Worm (Caenorhabditis elegans) whole organism, mixed stage, embryonic: ENCODE data around the gene Y49E10.30.

Experiments
- M03D4.4 ChIP-seq: sonication (generic microtip); optimal IDR thresholded peaks from 2 replicates; lab custom pipeline; 2017; ENCODE audit warnings: mild to moderate bottlenecking, missing genetic modification characterization, missing compliant biosample characterization
- blmp-1 ChIP-seq: fragments of 150-350 bp; optimal IDR thresholded peaks from 2 replicates; lab custom pipeline; 2014; ENCODE audit warnings: missing biosample characterization, missing genetic modification characterization
- ces-1 ChIP-seq: fragments of 150-350 bp; optimal IDR thresholded peaks from 2 replicates; lab custom pipeline; 2014; ENCODE audit warnings: missing biosample characterization, missing genetic modification reagents, missing genetic modification characterization
- cnd-1 ChIP-seq: fragments of 200-800 bp; sonication (Bioruptor generic); optimal IDR thresholded peaks from 2 replicates; lab custom pipeline; 2018; ENCODE audit warnings: mild to moderate bottlenecking, missing genetic modification characterization, missing compliant biosample characterization
- drap-1 ChIP-seq: fragments of 200-800 bp; sonication (Bioruptor generic); optimal IDR thresholded peaks from 3 replicates; lab custom pipeline; 2018; ENCODE audit warnings: mild to moderate bottlenecking, missing genetic modification characterization, missing compliant biosample characterization
- elt-1 ChIP-seq: sonication (generic microtip); optimal IDR thresholded peaks from 2 replicates; lab custom pipeline; 2017; ENCODE audit warnings: missing genetic modification characterization, mild to moderate bottlenecking, missing compliant biosample characterization, antibody characterized with exemption, moderate library complexity, borderline replicate concordance; ENCODE audit not compliant: insufficient read depth
- elt-3 ChIP-seq: fragments of 150-350 bp; optimal IDR thresholded peaks from 2 replicates; lab custom pipeline; 2014; ENCODE audit warnings: missing biosample characterization, missing genetic modification characterization
- flh-1 ChIP-seq: fragments of 200-800 bp; sonication (Bioruptor generic); optimal IDR thresholded peaks from 2 replicates; lab custom pipeline; 2018; ENCODE audit warnings: mild to moderate bottlenecking, missing genetic modification characterization, moderate library complexity, missing compliant biosample characterization
- ham-2 ChIP-seq: fragments of 200-800 bp; sonication (Bioruptor generic); optimal IDR thresholded peaks from 2 replicates; lab custom pipeline; 2018; ENCODE audit warnings: mild to moderate bottlenecking, missing genetic modification characterization, missing compliant biosample characterization
- hlh-1 ChIP-seq: fragments of 150-350 bp; optimal IDR thresholded peaks from 2 replicates; lab custom pipeline; 2014; ENCODE audit warnings: missing biosample characterization, missing genetic modification reagents, missing genetic modification characterization
- lin-13 ChIP-seq: fragments of 150-350 bp; optimal IDR thresholded peaks from 2 replicates; lab custom pipeline; 2014; ENCODE audit warnings: missing biosample characterization, missing genetic modification characterization
- lin-32 ChIP-seq: fragments of 200-800 bp; sonication (Bioruptor generic); optimal IDR thresholded peaks from 2 replicates; lab custom pipeline; 2018; ENCODE audit warnings: mild to moderate bottlenecking, missing genetic modification characterization, missing compliant biosample characterization
- lsy-2 ChIP-seq: fragments of 150-350 bp; optimal IDR thresholded peaks from 2 replicates; lab custom pipeline; 2014; ENCODE audit warnings: missing biosample characterization, missing genetic modification characterization
- mab-5 ChIP-seq: fragments of 150-350 bp; optimal IDR thresholded peaks from 2 replicates; lab custom pipeline; 2014; ENCODE audit warnings: missing biosample characterization, missing genetic modification characterization
- mls-2 ChIP-seq: sonication (generic microtip); optimal IDR thresholded peaks from 2 replicates; lab custom pipeline; 2016; ENCODE audit warnings: mild to moderate bottlenecking, missing genetic modification characterization, moderate library complexity, missing compliant biosample characterization
- nhr-12 ChIP-seq: fragments of 150-350 bp; optimal IDR thresholded peaks from 2 replicates; lab custom pipeline; 2014; ENCODE audit warnings: missing biosample characterization, missing genetic modification characterization
- nhr-2 ChIP-seq: fragments of 150-350 bp; optimal IDR thresholded peaks from 2 replicates; lab custom pipeline; 2014; ENCODE audit warnings: missing biosample characterization, missing genetic modification characterization
- nhr-237 ChIP-seq: fragments of 150-350 bp; optimal IDR thresholded peaks from 2 replicates; lab custom pipeline; 2014; ENCODE audit warnings: missing biosample characterization, missing genetic modification characterization
- nhr-28 ChIP-seq: fragments of 150-350 bp; optimal IDR thresholded peaks from 2 replicates; lab custom pipeline; 2014; ENCODE audit warnings: missing biosample characterization, missing genetic modification characterization
- nhr-76 ChIP-seq: sonication (generic microtip); optimal IDR thresholded peaks from 2 replicates; lab custom pipeline; 2017; ENCODE audit warnings: missing biosample characterization, missing genetic modification characterization
- sem-2 ChIP-seq: fragments of 200-800 bp; sonication (Bioruptor generic); optimal IDR thresholded peaks from 2 replicates; lab custom pipeline; 2018; ENCODE audit warnings: mild to moderate bottlenecking, missing genetic modification characterization, missing compliant biosample characterization
- snpc-4 ChIP-seq: fragments of 150-350 bp; optimal IDR thresholded peaks from 2 replicates; lab custom pipeline; 2014; ENCODE audit warnings: missing biosample characterization, missing genetic modification characterization
- sptf-1 ChIP-seq: sonication (generic microtip); optimal IDR thresholded peaks from 2 replicates; lab custom pipeline; 2017; ENCODE audit warnings: mild to moderate bottlenecking, missing genetic modification characterization, moderate library complexity, missing compliant biosample characterization
- tbx-8 ChIP-seq: fragments of 200-800 bp; sonication (Bioruptor generic); optimal IDR thresholded peaks from 2 replicates; lab custom pipeline; 2018; ENCODE audit warnings: mild to moderate bottlenecking, missing genetic modification characterization, moderate library complexity, missing compliant biosample characterization
- unc-120 ChIP-seq: sonication (generic microtip); optimal IDR thresholded peaks from 2 replicates; lab custom pipeline; 2017; ENCODE audit warnings: missing genetic modification characterization, missing compliant biosample characterization; ENCODE audit not compliant: poor library complexity, severe bottlenecking
- unc-39 ChIP-seq: fragments of 150-350 bp; optimal IDR thresholded peaks from 2 replicates; lab custom pipeline; 2014; ENCODE audit warnings: missing biosample characterization, missing genetic modification characterization
- unc-62 ChIP-seq: fragments of 150-350 bp; optimal IDR thresholded peaks from 2 replicates; lab custom pipeline; 2014; ENCODE audit warnings: missing biosample characterization, missing genetic modification reagents, missing genetic modification characterization

Gene Y49E10.30

DNA sequence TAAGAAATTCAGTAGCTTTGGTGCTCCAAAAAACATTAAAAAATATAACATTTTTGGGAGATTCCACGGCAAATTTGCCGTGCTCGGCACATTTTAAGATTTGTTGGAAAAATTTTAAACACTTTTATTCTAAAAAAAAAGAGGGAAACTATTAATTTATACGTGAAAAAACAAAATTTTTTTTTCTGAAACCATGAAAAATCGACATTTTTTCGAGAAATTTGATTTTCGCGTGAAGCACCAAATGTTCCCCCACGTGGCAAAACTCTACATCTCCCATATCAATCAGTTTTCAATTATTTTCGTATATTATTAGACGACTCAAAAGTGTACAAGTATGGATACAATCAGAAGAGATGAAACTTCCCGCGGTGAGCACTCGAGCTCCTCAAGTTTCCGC, 49.5 kb downstream of the Y49E10.30 start, which contains the start of gene fbxa-218:
Gene fbxa-218 (plus strand): TSS at position 301 of the 400 bp plus-strand sequence.
- TF ChIP-seq lin-32 (GFP tag; lab: Kevin White, UChicago) (no peak), nhr-76 (tag; lab: Kevin White, UChicago) (no peak), flh-1 (GFP tag; lab: Kevin White, UChicago) (no peak), M03D4.4 (no peak), mab-5 (tag; lab: Kevin White, UChicago) (no peak), lin-13 (tag; lab: Kevin White, UChicago) (no peak), blmp-1 (no peak), elt-1 (tag; lab: Kevin White, UChicago) (no peak), snpc-4 (tag; lab: Kevin White, UChicago) (no peak), ham-2 (GFP tag; lab: Kevin White, UChicago) (no peak), nhr-237 (tag; lab: Kevin White, UChicago) (no peak), unc-39 (tag; lab: Kevin White, UChicago) (no peak), mls-2 (tag; lab: Kevin White, UChicago) (no peak), nhr-28 (tag; lab: Kevin White, UChicago) (no peak), elt-3 (no peak)

DNA sequence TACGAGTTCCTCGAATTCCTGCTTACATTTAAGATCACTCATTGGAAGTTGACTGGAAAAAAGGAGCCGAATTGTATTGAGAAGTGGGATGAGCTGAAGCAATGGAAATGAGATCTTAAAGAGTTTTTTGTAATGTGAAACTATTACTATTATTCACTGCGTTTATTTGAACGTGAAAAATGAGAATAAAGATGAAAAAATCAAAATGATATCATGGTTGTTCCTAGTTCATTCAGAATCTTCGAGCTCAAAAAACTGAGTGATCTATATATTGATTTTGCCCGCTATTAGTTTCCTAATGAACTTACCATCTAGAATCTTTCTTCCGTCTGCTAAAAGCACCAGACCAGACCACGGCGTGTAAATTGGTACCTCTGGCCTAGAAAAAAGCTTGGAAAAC, 50.3 kb downstream of the Y49E10.30 start:
- TF ChIP-seq sptf-1 (tag; lab: Kevin White, UChicago) (no peak), elt-3 (no peak), elt-1 (tag; lab: Kevin White, UChicago) (no peak), sem-2 (no peak), ces-1 (no peak), unc-62 (GFP tag; lab: Kevin White, UChicago) (no peak), nhr-12 (no peak), blmp-1 (no peak), hlh-1 (tag; lab: Kevin White, UChicago) (no peak), cnd-1 (tag; lab: Kevin White, UChicago) (no peak), mls-2 (tag; lab: Kevin White, UChicago) (no peak), drap-1 (no peak), nhr-76 (tag; lab: Kevin White, UChicago) (no peak), nhr-2 (tag; lab: Kevin White, UChicago) (no peak), tbx-8 (GFP tag; lab: Kevin White, UChicago) (no peak), snpc-4 (tag; lab: Kevin White, UChicago) (no peak), nhr-237 (tag; lab: Kevin White, UChicago) (no peak), lsy-2 (no peak), unc-120 (tag; lab: Kevin White, UChicago) (no peak), nhr-28 (tag; lab: Kevin White, UChicago) (no peak)
